Worm (Caenorhabditis elegans) whole organism, young adult: ENCODE data around the gene gba-3.

ENCODE experiments used
- C06A6.2 ChIP-seq: fragments of 200-800 bp; sonication (Bioruptor generic); conservative IDR thresholded peaks from 2 replicates; pipeline ENCODE4 v1.3.6; 2022; ENCODE audit warnings: missing genetic modification characterization, missing compliant biosample characterization
- F10E7.11 ChIP-seq: sonication (generic microtip); optimal IDR thresholded peaks from 2 replicates; lab custom pipeline; 2017; ENCODE audit warnings: mild to moderate bottlenecking, missing genetic modification characterization, moderate library complexity, missing compliant biosample characterization
- F39B2.1 ChIP-seq: fragments of 200-800 bp; sonication (Bioruptor generic); IDR thresholded peaks from 2 replicates; pipeline ENCODE4 v1.3.6; 2022; ENCODE audit warnings: missing genetic modification reagents, missing genetic modification characterization, missing compliant biosample characterization
- F52B5.7 ChIP-seq: sonication (generic microtip); optimal IDR thresholded peaks from 2 replicates; lab custom pipeline; 2016; ENCODE audit warnings: mild to moderate bottlenecking, missing genetic modification characterization, missing compliant biosample characterization
- F57A8.1 ChIP-seq: fragments of 200-800 bp; sonication (Bioruptor generic); optimal IDR thresholded peaks from 2 replicates; lab custom pipeline; 2018; ENCODE audit warnings: mild to moderate bottlenecking, missing genetic modification characterization, moderate library complexity, missing compliant biosample characterization
- T26A5.8 ChIP-seq: sonication (generic microtip); optimal IDR thresholded peaks from 2 replicates; lab custom pipeline; 2016; ENCODE audit warnings: missing genetic modification characterization, missing compliant biosample characterization
- Y53F4B.3 ChIP-seq: fragments of 200-800 bp; sonication (Bioruptor generic); IDR thresholded peaks from 2 replicates; pipeline ENCODE4 v1.3.6; 2022; ENCODE audit warnings: missing genetic modification reagents, missing genetic modification characterization, missing compliant biosample characterization
- Y67H2A.10 ChIP-seq: fragments of 200-800 bp; sonication (Bioruptor generic); conservative IDR thresholded peaks from 2 replicates; pipeline ENCODE4 v1.3.6; 2022; ENCODE audit warnings: missing genetic modification reagents, missing genetic modification characterization, missing compliant biosample characterization
- Y95B8A.8 ChIP-seq: fragments of 200-800 bp; sonication (Bioruptor generic); IDR thresholded peaks from 2 replicates; pipeline ENCODE4 v1.3.6; 2022; ENCODE audit warnings: missing genetic modification reagents, missing genetic modification characterization, missing compliant biosample characterization
- bed-1 ChIP-seq: fragments of 200-800 bp; sonication (Bioruptor generic); IDR thresholded peaks from 2 replicates; pipeline ENCODE4 v1.3.6; 2022; ENCODE audit warnings: missing genetic modification reagents, missing genetic modification characterization, missing compliant biosample characterization
- cebp-1 ChIP-seq, 2 experiments: fragments of 200-800 bp in 1 of 2; sonication (Bioruptor generic) in 1 of 2; sonication (generic microtip) in 1 of 2; IDR thresholded peaks in 1 of 2; optimal IDR thresholded peaks in 1 of 2; 2 replicates each; pipeline versions ENCODE4 v1.3.6 to Lab custom; 2017 to 2022; ENCODE audit warnings: missing compliant biosample characterization in 2 of 2, missing genetic modification characterization in 2 of 2, mild to moderate bottlenecking in 1 of 2, missing genetic modification reagents in 1 of 2, moderate library complexity in 1 of 2
- chd-7 ChIP-seq: sonication (generic microtip); optimal IDR thresholded peaks from 2 replicates; lab custom pipeline; 2016; ENCODE audit warnings: mild to moderate bottlenecking, missing genetic modification characterization, moderate library complexity, missing compliant biosample characterization
- die-1 ChIP-seq: sonication (generic microtip); optimal IDR thresholded peaks from 2 replicates; lab custom pipeline; 2016; ENCODE audit warnings: missing genotype, mild to moderate bottlenecking, missing genetic modification characterization, missing compliant biosample characterization
- dpl-1 ChIP-seq: fragments of 150-350 bp; optimal IDR thresholded peaks from 2 replicates; lab custom pipeline; 2014; ENCODE audit warnings: missing biosample characterization, missing genetic modification reagents, missing genetic modification characterization
- egl-44 ChIP-seq: fragments of 200-800 bp; sonication (Bioruptor generic); IDR thresholded peaks from 2 replicates; pipeline ENCODE4 v1.3.6; 2022; ENCODE audit warnings: missing genetic modification reagents, missing genetic modification characterization, missing compliant biosample characterization
- hrde-1 ChIP-seq: sonication (generic microtip); optimal IDR thresholded peaks from 2 replicates; lab custom pipeline; 2016; ENCODE audit warnings: missing genetic modification characterization, mild to moderate bottlenecking, missing compliant biosample characterization, moderate library complexity, missing genotype, missing genetic modification reagents, borderline replicate concordance
- let-526 ChIP-seq: fragments of 200-800 bp; sonication (Bioruptor generic); IDR thresholded peaks from 2 replicates; pipeline ENCODE4 v1.3.6; 2022; ENCODE audit warnings: missing genetic modification reagents, missing genetic modification characterization, missing compliant biosample characterization
- lsy-27 ChIP-seq: sonication (generic microtip); optimal IDR thresholded peaks from 2 replicates; lab custom pipeline; 2017; ENCODE audit warnings: missing genetic modification characterization, mild to moderate bottlenecking, missing compliant biosample characterization, antibody characterized with exemption, missing genotype, borderline replicate concordance; ENCODE audit not compliant: insufficient read depth
- nhr-80 ChIP-seq: sonication (generic microtip); optimal IDR thresholded peaks from 2 replicates; lab custom pipeline; 2016; ENCODE audit warnings: missing genetic modification characterization, missing compliant biosample characterization
- nhr-90 ChIP-seq: sonication (generic microtip); optimal IDR thresholded peaks from 2 replicates; lab custom pipeline; 2016; ENCODE audit warnings: missing genotype, mild to moderate bottlenecking, missing genetic modification characterization, missing compliant biosample characterization
- pha-4 ChIP-seq: fragments of 150-350 bp; sonication (generic microtip); optimal IDR thresholded peaks from 2 replicates; lab custom pipeline; 2014; ENCODE audit warnings: missing biosample characterization, missing genetic modification reagents, missing genetic modification characterization
- rec-8 ChIP-seq, 2 experiments: sonication (generic microtip); optimal IDR thresholded peaks; 2 replicates each; lab custom pipeline; 2016; ENCODE audit warnings: mild to moderate bottlenecking in 2 of 2, missing genetic modification characterization in 2 of 2, missing genetic modification reagents in 2 of 2, missing genotype in 2 of 2, missing biosample characterization in 1 of 2, missing compliant biosample characterization in 1 of 2, moderate library complexity in 1 of 2
- rpc-1 ChIP-seq, 2 experiments: fragments of 150-350 bp in 1 of 2; sonication (generic microtip) in 1 of 2; optimal IDR thresholded peaks; 2 replicates each; lab custom pipeline; 2014 to 2018; ENCODE audit warnings: missing biosample characterization in 1 of 2, missing genetic modification characterization in 1 of 2, missing genetic modification reagents in 1 of 2, missing genotype in 1 of 2
- snpc-1.1 ChIP-seq: sonication (generic microtip); optimal IDR thresholded peaks from 2 replicates; lab custom pipeline; 2017; ENCODE audit warnings: missing genetic modification characterization, mild to moderate bottlenecking, missing compliant biosample characterization, antibody characterized with exemption, moderate library complexity, missing genotype, missing genetic modification reagents; ENCODE audit not compliant: insufficient read depth
- tlf-1 ChIP-seq: fragments of 200-800 bp; sonication (Bioruptor generic); optimal IDR thresholded peaks from 2 replicates; lab custom pipeline; 2018; ENCODE audit warnings: mild to moderate bottlenecking, missing genetic modification characterization, missing compliant biosample characterization
- xnd-1 ChIP-seq: sonication (generic microtip); optimal IDR thresholded peaks from 2 replicates; lab custom pipeline; 2016; ENCODE audit warnings: missing genotype, missing genetic modification reagents, missing genetic modification characterization, missing compliant biosample characterization
- ztf-3 ChIP-seq: fragments of 200-800 bp; sonication (Bioruptor generic); optimal IDR thresholded peaks from 2 replicates; lab custom pipeline; 2018; ENCODE audit warnings: mild to moderate bottlenecking, missing genetic modification characterization, missing compliant biosample characterization

gba-3 gene

DNA sequence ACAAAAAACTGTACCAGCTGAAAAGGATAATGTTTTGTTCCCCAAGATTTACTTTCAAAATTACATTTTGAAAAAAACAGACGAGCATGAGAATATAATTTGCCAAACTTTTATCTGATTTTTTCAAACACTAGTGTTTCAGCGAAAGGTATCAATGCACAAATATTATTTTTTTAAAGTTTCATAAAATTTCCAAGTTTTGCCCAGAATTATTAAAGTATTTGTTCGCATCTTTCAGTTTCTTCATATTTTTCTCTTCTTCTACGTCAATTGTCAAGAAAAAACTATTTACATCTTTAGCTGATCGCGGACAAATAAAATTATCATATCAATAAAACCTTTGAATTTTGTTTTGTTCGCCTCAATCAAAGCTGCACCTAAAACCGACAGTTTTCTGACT lies 36.1 kb upstream of the gba-3 start, which contains the start of gene C06A12.8:
Gene C06A12.8, plus strand, starts transcription at position 301 of the 400 bp plus-strand sequence.
- TF ChIP-seq Y95B8A.8 (GFP tag; lab: Robert Waterston, UW) (no peak), pha-4 (tag; lab: Kevin White, UChicago) (no peak), C06A6.2 (GFP tag; lab: Robert Waterston, UW) (no peak), cebp-1 (GFP tag; IDR thresholded peaks at IDR 0.05; lab: Robert Waterston, UW) (no peak), cebp-1 (tag; optimal IDR thresholded peaks at IDR 0.05; lab: Kevin White, UChicago) (no peak), F52B5.7 (tag; lab: Kevin White, UChicago) (no peak), ztf-3 (no peak), chd-7 (no peak), nhr-90 (tag; lab: Kevin White, UChicago) (no peak)

DNA sequence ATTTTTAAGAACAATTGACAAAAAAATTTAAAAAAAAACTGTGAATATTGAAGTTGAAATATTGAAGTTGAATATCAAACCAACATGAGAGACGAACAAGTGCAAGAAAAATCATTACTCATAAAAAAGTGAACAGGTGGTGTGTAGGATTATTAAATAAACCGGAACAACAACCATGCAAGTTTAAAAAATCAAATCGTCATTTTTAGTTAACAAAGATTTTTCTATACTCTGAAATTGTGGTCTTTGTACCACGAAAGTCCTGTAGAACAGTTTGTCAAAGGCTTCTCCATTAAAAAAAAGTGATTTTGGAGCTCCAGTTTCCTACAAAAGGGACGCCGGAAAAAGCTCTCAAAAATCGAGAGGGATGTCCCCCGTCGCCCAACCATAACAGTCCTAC lies 33.1 kb upstream of the gba-3 start, which contains the start of gene C06A12.19:
Gene C06A12.19, minus strand, starts transcription at position 101 of the 400 bp plus-strand sequence.
- TF ChIP-seq Y67H2A.10 (GFP tag; lab: Robert Waterston, UW), result no peak
- TF ChIP-seq rpc-1 (optimal IDR thresholded peaks at IDR 0.05; lab: Kevin White, UChicago), result no peak
- TF ChIP-seq rpc-1 (tag; optimal IDR thresholded peaks at IDR 0.05; lab: Kevin White, UChicago), result no peak

DNA sequence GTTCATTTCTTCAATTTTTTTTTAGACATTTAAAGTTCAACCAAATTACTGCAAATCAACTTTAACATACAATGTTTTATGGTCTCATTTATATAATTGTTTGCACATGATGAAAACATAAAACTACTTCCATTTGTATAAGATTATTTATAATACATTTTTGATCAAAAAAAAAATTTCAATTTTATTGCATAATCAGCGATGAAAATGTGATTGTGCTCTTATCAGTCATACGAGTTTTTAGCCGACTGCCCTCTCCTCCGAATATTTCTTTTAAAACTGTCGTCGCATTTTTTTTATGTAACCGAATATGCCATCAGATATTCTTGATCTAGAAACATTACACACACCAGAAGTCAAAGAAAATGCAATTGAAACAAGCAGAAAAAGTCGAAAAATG lies 32.7 kb upstream of the gba-3 start, which contains the start of gene F08A7.1:
Gene F08A7.1, plus strand, starts transcription at position 191 of the 400 bp plus-strand sequence.
- TF ChIP-seq F57A8.1 (no peak), nhr-80 (peak; percentile 52)

DNA sequence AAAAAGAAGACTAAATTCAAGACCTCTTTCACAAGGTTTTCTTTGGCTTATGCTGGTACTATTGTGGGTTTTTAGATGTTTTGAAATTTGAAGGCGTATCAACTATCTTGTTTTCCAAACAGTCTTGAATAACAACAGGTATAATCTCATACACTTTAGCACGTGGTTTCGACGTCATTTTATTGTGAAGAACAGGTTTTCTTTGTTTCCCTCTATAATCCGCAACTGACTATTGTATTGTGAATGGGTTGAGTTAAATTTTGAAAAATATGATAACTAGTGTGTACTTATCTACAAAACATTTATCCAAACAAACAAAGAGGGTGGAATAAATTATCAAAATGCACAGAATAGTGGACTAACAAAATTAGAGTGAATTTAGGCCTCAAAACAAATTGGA lies 31.9 kb upstream of the gba-3 start:
- no peak for TF ChIP-seq die-1

DNA sequence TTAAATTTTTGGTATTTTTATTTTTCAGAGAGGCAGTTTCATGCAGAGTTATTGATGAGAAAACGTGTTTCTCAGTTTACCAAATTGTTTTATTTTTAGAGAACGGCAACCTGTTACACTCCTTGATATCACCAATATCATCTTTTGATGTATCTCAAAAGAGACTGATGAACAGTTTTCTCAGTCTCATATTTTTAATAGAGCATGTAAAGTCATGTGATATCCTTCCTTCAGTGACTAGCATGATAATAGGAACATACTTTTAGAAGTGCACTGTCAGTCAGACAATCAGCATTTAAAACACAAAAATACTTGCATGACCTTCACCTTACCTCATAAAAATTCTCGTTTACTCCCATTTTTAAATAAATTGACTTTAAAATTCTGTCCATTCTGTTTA lies 30.6 kb upstream of the gba-3 start, which contains the start of gene F11E6.11:
Gene F11E6.11, plus strand, starts transcription at position 325 of the 400 bp plus-strand sequence.
- TF ChIP-seq dpl-1, result no peak
- TF ChIP-seq F52B5.7 (tag; lab: Kevin White, UChicago), result no peak
- no peak for TF ChIP-seq F10E7.11 (tag; lab: Kevin White, UChicago)
- TF ChIP-seq tlf-1, result no peak
- no peak for TF ChIP-seq Y95B8A.8 (GFP tag; lab: Robert Waterston, UW)
- TF ChIP-seq let-526, result no peak
- no peak for TF ChIP-seq T26A5.8 (tag; lab: Kevin White, UChicago)
- TF ChIP-seq rec-8 (tag; optimal IDR thresholded peaks at IDR 0.05; lab: Kevin White, UChicago), result no peak
- no peak for TF ChIP-seq Y53F4B.3 (GFP tag; lab: Robert Waterston, UW)
- TF ChIP-seq snpc-1.1 (tag; lab: Kevin White, UChicago), result no peak
- TF ChIP-seq F39B2.1 (GFP tag; lab: Robert Waterston, UW), result no peak
- no peak for TF ChIP-seq hrde-1 (tag; lab: Kevin White, UChicago)
- TF ChIP-seq bed-1 (GFP tag; lab: Robert Waterston, UW), result no peak
- no peak for TF ChIP-seq egl-44
- no peak for TF ChIP-seq xnd-1 (tag; lab: Kevin White, UChicago)

DNA sequence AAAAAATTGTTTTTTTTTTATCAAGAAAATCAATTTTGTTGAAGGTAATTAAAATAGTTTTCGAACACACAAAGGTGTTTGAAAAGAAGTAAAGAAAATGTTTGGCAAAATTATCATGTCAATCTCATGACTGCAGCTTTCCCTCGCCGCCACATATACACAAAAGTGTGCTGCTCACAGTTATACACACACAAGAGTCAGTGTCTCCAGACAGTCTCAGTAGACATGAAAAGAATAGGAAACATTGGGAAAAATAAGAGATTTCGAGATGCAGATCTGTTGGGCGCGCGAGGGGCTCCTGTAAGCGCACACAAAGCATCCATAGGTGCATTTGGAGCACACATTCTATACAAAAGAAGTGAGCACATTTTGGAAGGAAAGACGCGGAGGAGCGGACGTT lies 24.8 kb upstream of the gba-3 start:
- TF ChIP-seq nhr-80 (peak; percentile 70), lsy-27 (tag; lab: Kevin White, UChicago) (no peak)
